Fruit fly (Drosophila melanogaster): ENCODE data around the gene CG14556.

CG14556 gene

DNA sequence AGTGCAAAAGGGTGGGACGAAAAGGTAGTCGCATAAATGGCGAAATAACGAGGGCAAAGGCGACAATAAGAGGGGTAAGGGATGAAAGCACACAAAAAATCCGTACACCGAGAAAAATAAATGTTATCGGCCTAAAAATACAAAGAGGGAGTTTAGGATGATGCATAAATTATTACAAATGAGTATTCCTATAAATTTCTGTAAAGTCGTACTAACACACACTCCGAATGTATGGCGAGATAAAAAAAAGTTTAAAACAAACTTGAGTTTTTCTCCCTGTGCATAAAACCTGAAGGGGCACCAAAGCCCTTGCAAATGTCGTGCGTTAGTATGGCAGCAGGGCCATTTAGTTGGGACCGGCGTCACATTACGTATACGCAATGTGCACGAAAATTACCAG is 45.6 kb downstream of the CG14556 start (continued):
- TF ChIP-seq CG4424 (GFP tag; optimal IDR thresholded peaks at IDR 0.05) (peak; percentile 43), CG14014 (GFP tag; IDR thresholded peaks at IDR 0.05) (0 out of 2 replicates have a peak, but pooled peaks have one; percentile 49), esg (GFP tag; conservative IDR thresholded peaks at IDR 0.05) (0 out of 2 replicates have a peak, but pooled peaks have one; percentile 18), Dbx (GFP tag; IDR thresholded peaks at IDR 0.05) (no peak; the same call in 2 of the 3 replicates), CG12659 (GFP tag; optimal IDR thresholded peaks at IDR 0.05) (peak; percentile 33), gsb-n (tag; optimal IDR thresholded peaks at IDR 0.05) (no peak), D19B (GFP tag; optimal IDR thresholded peaks at IDR 0.05) (peak; percentile 5), knrl (GFP tag; IDR thresholded peaks at IDR 0.05; ENCODE audit: partially characterized antibody) (no peak), CG11696 (GFP tag; IDR thresholded peaks at IDR 0.05) (no peak), grn (GFP tag; optimal IDR thresholded peaks at IDR 0.05) (no peak), chm (GFP tag; IDR thresholded peaks at IDR 0.05) (no peak; the same call in 1 of the 2 replicates), emc (GFP tag; optimal IDR thresholded peaks at IDR 0.05) (peak; percentile 18), Oli (tag; optimal IDR thresholded peaks at IDR 0.05) (peak; percentile 33), CG14667 (GFP tag; IDR thresholded peaks at IDR 0.05) (peak; percentile 40; the same call in 1 of the 2 replicates), CG14860 (GFP tag; IDR thresholded peaks at IDR 0.05; ENCODE audit: partially characterized antibody) (no peak), lov (optimal IDR thresholded peaks at IDR 0.05) (no peak), lov (GFP tag; IDR thresholded peaks at IDR 0.05) (no peak), ttk (GFP tag; IDR thresholded peaks at IDR 0.05) (peak; percentile 62), Hmr (GFP tag; optimal IDR thresholded peaks at IDR 0.05) (peak; percentile 71), eyg (GFP tag; optimal IDR thresholded peaks at IDR 0.05) (no peak), Sry-β (GFP tag; optimal IDR thresholded peaks at IDR 0.05) (no peak), nau (GFP tag; optimal IDR thresholded peaks at IDR 0.05) (peak; percentile 38), dpn (GFP tag; optimal IDR thresholded peaks at IDR 0.05) (peak in 1 of 2 experiments; percentile 61), Sox100B (GFP tag; optimal IDR thresholded peaks at IDR 0.05) (peak; percentile 46), CG17385 (GFP tag; optimal IDR thresholded peaks at IDR 0.05) (peak; percentile 18), CG1647 (GFP tag; optimal IDR thresholded peaks at IDR 0.05) (no peak), bcd (GFP tag; optimal IDR thresholded peaks at IDR 0.05) (peak; percentile 56), CG34422 (GFP tag; IDR thresholded peaks at IDR 0.05) (no peak), CG4854 (GFP tag; optimal IDR thresholded peaks at IDR 0.05) (peak; percentile 4), wor (GFP tag; IDR thresholded peaks at IDR 0.05) (no peak), HLHmδ (GFP tag; optimal IDR thresholded peaks at IDR 0.05) (no peak), Hmx (GFP tag; optimal IDR thresholded peaks at IDR 0.05) (no peak), Mad (GFP tag; optimal IDR thresholded peaks at IDR 0.05) (no peak), H15 (GFP tag; IDR thresholded peaks at IDR 0.05) (0 out of 3 replicates have a peak, but pooled peaks have one; percentile 10), wdn (GFP tag; IDR thresholded peaks at IDR 0.05) (no peak), Taf1 (GFP tag; IDR thresholded peaks at IDR 0.05) (no peak), CG32532 (GFP tag; IDR thresholded peaks at IDR 0.05) (peak; percentile 74; the same call in 1 of the 2 replicates), Usf (GFP tag; optimal IDR thresholded peaks at IDR 0.05) (no peak), scrt (GFP tag; optimal IDR thresholded peaks at IDR 0.05) (peak; percentile 71), Xbp1 (GFP tag; optimal IDR thresholded peaks at IDR 0.05) (peak; percentile 20), gro (GFP tag; optimal IDR thresholded peaks at IDR 0.05) (peak; percentile 48), fd96Cb (tag; optimal IDR thresholded peaks at IDR 0.05) (peak; percentile 45), prd (optimal IDR thresholded peaks at IDR 0.05) (no peak), prd (GFP tag; IDR thresholded peaks at IDR 0.05) (peak; percentile 56; the same call in 1 of the 3 replicates), pum (GFP tag; optimal IDR thresholded peaks at IDR 0.05) (peak; percentile 7), Dek (tag; optimal IDR thresholded peaks at IDR 0.05) (no peak), sens (GFP tag) (peak; percentile 87), Dip3 (GFP tag; optimal IDR thresholded peaks at IDR 0.05) (peak; percentile 31), CG9437 (GFP tag; optimal IDR thresholded peaks at IDR 0.05) (peak; percentile 17), tx (GFP tag; optimal IDR thresholded peaks at IDR 0.05) (no peak), stc (GFP tag; IDR thresholded peaks at IDR 0.05) (peak; percentile 67; the same call in 1 of the 2 replicates), Deaf1 (tag; optimal IDR thresholded peaks at IDR 0.05) (peak; percentile 47)

Data from whole organism, embryonic.